Fruit fly (Drosophila melanogaster) whole organism, embryonic: ENCODE results near the gene Cyp311a1.

Experiments
- Antp ChIP-seq: fragments of 200-800 bp; sonication (Bioruptor generic); optimal IDR thresholded peaks from 3 replicates; lab custom pipeline; 2016; ENCODE audit warnings: missing biosample characterization, missing genetic modification characterization
- B-H1 ChIP-seq: fragments of 200-800 bp; sonication (Bioruptor generic); IDR thresholded peaks from 3 replicates; pipeline ENCODE4 v1.3.6; 2022; ENCODE audit warnings: missing biosample characterization, missing genetic modification characterization
- Bgb ChIP-seq: fragments of 200-800 bp; sonication (Bioruptor generic); IDR thresholded peaks from 2 replicates; pipeline ENCODE4 v1.3.6; 2022; ENCODE audit warnings: missing biosample characterization, missing genetic modification characterization; ENCODE audit not compliant: partially characterized antibody
- Bteb2 ChIP-seq: fragments of 200-800 bp; sonication (Bioruptor generic); optimal IDR thresholded peaks from 2 replicates; lab custom pipeline; 2016; ENCODE audit warnings: missing biosample characterization, missing genetic modification characterization
- CG1024 ChIP-seq: fragments of 200-800 bp; sonication (Bioruptor generic); IDR thresholded peaks from 2 replicates; pipeline ENCODE4 v1.3.6; 2022; ENCODE audit warnings: missing biosample characterization, missing genetic modification characterization
- CG10979 ChIP-seq: fragments of 200-800 bp; sonication (Bioruptor generic); optimal IDR thresholded peaks from 2 replicates; lab custom pipeline; 2018; ENCODE audit warnings: missing biosample characterization, mild to moderate bottlenecking, missing genetic modification characterization, moderate library complexity
- CG12104 ChIP-seq: fragments of 200-800 bp; sonication (Bioruptor generic); optimal IDR thresholded peaks from 3 replicates; lab custom pipeline; 2016; ENCODE audit warnings: missing biosample characterization, missing genetic modification characterization
- CG12219 ChIP-seq: fragments of 200-800 bp; sonication (Bioruptor generic); optimal IDR thresholded peaks from 3 replicates; lab custom pipeline; 2018; ENCODE audit warnings: missing biosample characterization, mild to moderate bottlenecking, missing genetic modification characterization
- CG13287 ChIP-seq: fragments of 200-800 bp; sonication (Bioruptor generic); IDR thresholded peaks from 2 replicates; pipeline ENCODE4 v1.3.6; 2022; ENCODE audit warnings: missing biosample characterization, missing genetic modification characterization; ENCODE audit not compliant: partially characterized antibody
- CG16813 ChIP-seq: fragments of 200-800 bp; sonication (Bioruptor generic); IDR thresholded peaks from 3 replicates; pipeline ENCODE4 v1.3.6; 2022; ENCODE audit warnings: missing biosample characterization, missing genetic modification characterization; ENCODE audit not compliant: partially characterized antibody
- CG17568 ChIP-seq: fragments of 200-800 bp; sonication (Bioruptor generic); optimal IDR thresholded peaks from 2 replicates; lab custom pipeline; 2018; ENCODE audit warnings: missing biosample characterization, mild to moderate bottlenecking, missing genetic modification characterization, moderate library complexity
- CG17612 ChIP-seq: fragments of 200-800 bp; sonication (Bioruptor generic); IDR thresholded peaks from 2 replicates; pipeline ENCODE4 v1.3.6; 2022; ENCODE audit warnings: missing biosample characterization, missing genetic modification characterization
- CG30020 ChIP-seq: fragments of 200-800 bp; optimal IDR thresholded peaks from 2 replicates; lab custom pipeline; 2019; ENCODE audit warnings: missing biosample characterization, mild to moderate bottlenecking, missing genetic modification characterization, moderate library complexity
- CG33213 ChIP-seq: fragments of 200-800 bp; sonication (Bioruptor generic); optimal IDR thresholded peaks from 3 replicates; lab custom pipeline; 2016; ENCODE audit warnings: missing biosample characterization, missing genetic modification characterization
- CG3838 ChIP-seq: fragments of 200-800 bp; sonication (Bioruptor generic); optimal IDR thresholded peaks from 3 replicates; lab custom pipeline; 2016; ENCODE audit warnings: missing biosample characterization, missing genetic modification characterization
- CG6272 ChIP-seq: fragments of 200-800 bp; sonication (Bioruptor generic); IDR thresholded peaks from 2 replicates; pipeline ENCODE4 v1.3.6; 2022; ENCODE audit warnings: missing biosample characterization, missing genetic modification characterization
- CG7745 ChIP-seq: fragments of 200-800 bp; sonication (Bioruptor generic); optimal IDR thresholded peaks from 2 replicates; lab custom pipeline; 2018; ENCODE audit warnings: missing biosample characterization, mild to moderate bottlenecking, missing genetic modification characterization, moderate library complexity
- CG8290 ChIP-seq, 3 experiments: fragments of 200-800 bp; sonication (Bioruptor generic); optimal IDR thresholded peaks; 2 replicates each; lab custom pipeline; 2016 to 2019; ENCODE audit warnings: missing biosample characterization in 3 of 3, missing genetic modification characterization in 3 of 3, mild to moderate bottlenecking in 2 of 3, moderate library complexity in 1 of 3
- CG8924 ChIP-seq: fragments of 200-800 bp; optimal IDR thresholded peaks from 3 replicates; lab custom pipeline; 2019; ENCODE audit warnings: missing biosample characterization, mild to moderate bottlenecking, missing genetic modification characterization, moderate library complexity
- CTCF ChIP-seq: fragments of 200-800 bp; sonication (Bioruptor generic); optimal IDR thresholded peaks from 2 replicates; lab custom pipeline; 2017; ENCODE audit warnings: missing biosample characterization, mild to moderate bottlenecking, missing genetic modification characterization, moderate library complexity
- Dll ChIP-seq: fragments of 200-800 bp; sonication (Bioruptor generic); IDR thresholded peaks from 4 replicates; pipeline ENCODE4 v1.3.6; 2022; ENCODE audit warnings: missing biosample characterization, missing genetic modification characterization; ENCODE audit not compliant: partially characterized antibody
- Dref ChIP-seq: fragments of 200-800 bp; sonication (Bioruptor generic); IDR thresholded peaks from 2 replicates; pipeline ENCODE4 v1.3.6; 2022; ENCODE audit warnings: missing biosample characterization, missing genetic modification characterization
- HLH4C ChIP-seq: fragments of 200-800 bp; sonication (Bioruptor generic); IDR thresholded peaks from 3 replicates; pipeline ENCODE4 v1.3.6; 2022; ENCODE audit warnings: missing biosample characterization, missing genetic modification characterization; ENCODE audit not compliant: partially characterized antibody
- Mrtf ChIP-seq: fragments of 200-800 bp; sonication (Bioruptor generic); IDR thresholded peaks from 3 replicates; pipeline ENCODE4 v1.3.6; 2022; ENCODE audit warnings: missing biosample characterization, missing genetic modification characterization
- NK7.1 ChIP-seq: fragments of 200-800 bp; sonication (Bioruptor generic); optimal IDR thresholded peaks from 3 replicates; lab custom pipeline; 2016; ENCODE audit warnings: missing biosample characterization, missing genetic modification characterization
- PHDP ChIP-seq: fragments of 200-800 bp; sonication (Bioruptor generic); optimal IDR thresholded peaks from 3 replicates; lab custom pipeline; 2018; ENCODE audit warnings: missing biosample characterization, mild to moderate bottlenecking, missing genetic modification characterization, moderate library complexity
- Scr ChIP-seq: fragments of 200-800 bp; sonication (Bioruptor generic); IDR thresholded peaks from 2 replicates; pipeline ENCODE4 v1.3.6; 2022; ENCODE audit warnings: missing biosample characterization, missing genetic modification characterization; ENCODE audit not compliant: partially characterized antibody
- Sox102F ChIP-seq: fragments of 200-800 bp; sonication (Bioruptor generic); optimal IDR thresholded peaks from 2 replicates; lab custom pipeline; 2018; ENCODE audit warnings: missing biosample characterization, mild to moderate bottlenecking, missing genetic modification characterization, moderate library complexity
- ase ChIP-seq: fragments of 200-800 bp; sonication (Bioruptor generic); IDR thresholded peaks from 3 replicates; pipeline ENCODE4 v1.3.6; 2022; ENCODE audit warnings: missing biosample characterization, missing genetic modification characterization
- bsh ChIP-seq, 2 experiments: fragments of 200-800 bp; sonication (Bioruptor generic); optimal IDR thresholded peaks; 2 replicates each; lab custom pipeline; 2017 to 2018; ENCODE audit warnings: mild to moderate bottlenecking in 2 of 2, missing biosample characterization in 2 of 2, missing genetic modification characterization in 2 of 2, moderate library complexity in 1 of 2
- chinmo ChIP-seq: fragments of 200-800 bp; sonication (Bioruptor generic); IDR thresholded peaks from 4 replicates; pipeline ENCODE4 v1.3.6; 2022; ENCODE audit warnings: missing biosample characterization, missing genetic modification characterization; ENCODE audit not compliant: partially characterized antibody
- disco-r ChIP-seq: fragments of 200-800 bp; sonication (Bioruptor generic); optimal IDR thresholded peaks from 2 replicates; lab custom pipeline; 2016; ENCODE audit warnings: missing biosample characterization, missing genetic modification characterization
- fd102C ChIP-seq: fragments of 200-800 bp; sonication (Bioruptor generic); optimal IDR thresholded peaks from 2 replicates; lab custom pipeline; 2018; ENCODE audit warnings: missing biosample characterization, mild to moderate bottlenecking, missing genetic modification characterization, moderate library complexity
- gem ChIP-seq: fragments of 200-800 bp; sonication (Bioruptor generic); optimal IDR thresholded peaks from 2 replicates; lab custom pipeline; 2019; ENCODE audit warnings: missing biosample characterization, mild to moderate bottlenecking, missing genetic modification characterization, moderate library complexity
- hb ChIP-seq: fragments of 200-800 bp; sonication (Bioruptor generic); IDR thresholded peaks from 3 replicates; pipeline ENCODE4 v1.3.6; 2022; ENCODE audit warnings: missing biosample characterization, missing genetic modification characterization; ENCODE audit not compliant: partially characterized antibody
- lola ChIP-seq, 3 experiments: fragments of >200 bp in 2 of 3; fragments of 200-800 bp in 1 of 3; sonication (Bioruptor generic) in 1 of 3; optimal IDR thresholded peaks; 2 replicates each; lab custom pipeline; 2017 to 2019; ENCODE audit warnings: missing biosample characterization in 3 of 3, missing genetic modification characterization in 3 of 3, mild to moderate bottlenecking in 1 of 3, moderate library complexity in 1 of 3
- nerfin-2 ChIP-seq: fragments of 200-800 bp; sonication (Bioruptor generic); IDR thresholded peaks from 2 replicates; pipeline ENCODE4 v1.3.6; 2022; ENCODE audit warnings: missing biosample characterization, missing genetic modification characterization; ENCODE audit not compliant: partially characterized antibody
- pho ChIP-seq: fragments of 200-800 bp; sonication (Bioruptor generic); optimal IDR thresholded peaks from 2 replicates; lab custom pipeline; 2016; ENCODE audit warnings: missing biosample characterization, missing genetic modification characterization
- run ChIP-seq: fragments of 200-800 bp; sonication (Bioruptor generic); optimal IDR thresholded peaks from 3 replicates; lab custom pipeline; 2018; ENCODE audit warnings: missing biosample characterization, mild to moderate bottlenecking, missing genetic modification characterization
- seq ChIP-seq: fragments of 200-800 bp; sonication (Bioruptor generic); IDR thresholded peaks from 2 replicates; pipeline ENCODE4 v1.3.6; 2022; ENCODE audit warnings: missing biosample characterization, missing genetic modification characterization
- sna ChIP-seq: fragments of 200-800 bp; sonication (Bioruptor generic); IDR thresholded peaks from 2 replicates; pipeline ENCODE4 v1.3.6; 2022; ENCODE audit warnings: missing biosample characterization, missing genetic modification characterization; ENCODE audit not compliant: partially characterized antibody
- ssp ChIP-seq: fragments of 200-800 bp; sonication (Bioruptor generic); IDR thresholded peaks from 2 replicates; pipeline ENCODE4 v1.3.6; 2022; ENCODE audit warnings: missing biosample characterization, missing genetic modification characterization
- sug ChIP-seq: fragments of 200-800 bp; optimal IDR thresholded peaks from 2 replicates; lab custom pipeline; 2019; ENCODE audit warnings: missing biosample characterization, mild to moderate bottlenecking, missing genetic modification characterization, moderate library complexity
- usp ChIP-seq: fragments of >200 bp; optimal IDR thresholded peaks from 2 replicates; lab custom pipeline; 2017; ENCODE audit warnings: missing biosample characterization, missing genetic modification characterization
- zen ChIP-seq: fragments of 200-800 bp; sonication (Bioruptor generic); optimal IDR thresholded peaks from 3 replicates; lab custom pipeline; 2018; ENCODE audit warnings: missing biosample characterization, mild to moderate bottlenecking, missing genetic modification characterization, moderate library complexity

Cyp311a1 gene

DNA sequence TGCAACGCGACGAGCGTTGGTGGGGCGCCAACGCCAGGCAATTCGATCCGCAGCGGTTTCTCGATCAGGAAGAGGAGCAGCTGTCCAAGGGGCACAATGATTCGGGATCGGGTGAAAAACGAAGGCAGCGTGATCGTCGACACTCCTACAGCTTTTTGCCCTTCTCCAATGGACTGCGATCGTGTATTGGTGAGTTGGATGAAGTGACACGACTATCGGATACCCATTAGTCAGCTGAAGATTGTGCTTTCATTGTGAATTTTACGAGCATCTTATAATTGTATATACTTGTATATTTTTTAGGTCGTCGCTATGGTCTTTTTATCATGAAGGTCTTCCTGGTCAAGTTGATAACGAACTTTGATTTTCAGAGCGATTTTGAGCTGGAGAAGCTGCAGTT lies 3.4 kb upstream of the Cyp311a1 start (continued):
- TF ChIP-seq chinmo (GFP tag; lab: Robert Waterston, UW) (no peak), Dll (GFP tag; lab: Robert Waterston, UW) (0 out of 4 replicates have a peak, but pooled peaks have one; percentile 22), HLH4C (peak; percentile 73), fd102C (no peak), usp (GFP tag; lab: Kevin White, UChicago) (no peak), CG16813 (peak; percentile 42; the same call in 2 of the 3 replicates), Dref (GFP tag; lab: Robert Waterston, UW) (no peak), CG10979 (tag; lab: Kevin White, UChicago) (no peak), lola (GFP tag; optimal IDR thresholded peaks at IDR 0.05; lab: Kevin White, UChicago) (no peak), Antp (GFP tag; lab: Kevin White, UChicago) (no peak), Bgb (GFP tag; lab: Robert Waterston, UW) (0 out of 2 replicates have a peak, but pooled peaks have one; percentile 28), CG17568 (GFP tag; lab: Kevin White, UChicago) (no peak), gem (tag; lab: Kevin White, UChicago) (no peak), nerfin-2 (GFP tag; lab: Robert Waterston, UW) (peak; percentile 62), Scr (GFP tag; lab: Robert Waterston, UW) (0 out of 2 replicates have a peak, but pooled peaks have one; percentile 24), NK7.1 (GFP tag; lab: Kevin White, UChicago) (no peak), Bteb2 (GFP tag; lab: Kevin White, UChicago) (no peak), Sox102F (GFP tag; lab: Kevin White, UChicago) (no peak), CTCF (GFP tag; lab: Kevin White, UChicago) (no peak)

DNA sequence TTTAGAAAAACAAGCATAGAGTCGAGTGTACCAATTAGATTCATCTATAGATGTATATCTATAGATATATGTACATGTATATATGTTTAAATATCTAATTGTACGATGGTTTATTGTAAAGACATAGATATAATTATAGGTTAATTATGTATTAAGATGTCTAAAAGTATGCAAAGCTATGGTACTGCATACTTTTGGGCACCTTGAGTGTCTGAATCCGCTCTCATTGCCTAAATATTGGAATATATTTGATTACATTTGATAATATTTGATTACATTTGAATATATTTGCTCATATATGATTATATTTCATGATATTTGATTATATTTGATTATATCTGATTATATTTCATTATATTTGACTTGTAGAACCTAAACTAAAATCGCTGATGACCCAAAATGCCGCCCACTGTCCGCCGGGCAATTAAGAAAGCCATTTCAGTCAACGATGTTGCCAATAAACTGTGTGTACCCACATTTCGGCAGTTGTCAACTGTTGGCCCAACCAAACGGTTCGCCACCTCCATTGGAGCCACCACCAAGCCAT lies 944 bp upstream of the Cyp311a1 start, which contains the start of gene Cyp318a1:
Gene Cyp318a1 (plus strand): TSS at position 497 of the 547 bp plus-strand sequence.
- TF ChIP-seq disco-r (GFP tag; lab: Kevin White, UChicago), result no peak
- TF ChIP-seq CG17612 (GFP tag; lab: Robert Waterston, UW), result peak; percentile 65; the same call in 1 of the 2 replicates
- no peak for TF ChIP-seq pho (GFP tag; lab: Kevin White, UChicago)
- peak; percentile 78 for TF ChIP-seq CG8290 (GFP tag; optimal IDR thresholded peaks at IDR 0.05; lab: Kevin White, UChicago)
- peak in 1 of 2 experiments; percentile 84 for TF ChIP-seq CG8290 (tag; optimal IDR thresholded peaks at IDR 0.05; lab: Kevin White, UChicago)
- TF ChIP-seq ase, result no peak
- no peak for TF ChIP-seq CG33213 (GFP tag; lab: Kevin White, UChicago)
- TF ChIP-seq run (tag; lab: Kevin White, UChicago), result no peak
- no peak for TF ChIP-seq B-H1
- no peak for TF ChIP-seq CG12104

DNA sequence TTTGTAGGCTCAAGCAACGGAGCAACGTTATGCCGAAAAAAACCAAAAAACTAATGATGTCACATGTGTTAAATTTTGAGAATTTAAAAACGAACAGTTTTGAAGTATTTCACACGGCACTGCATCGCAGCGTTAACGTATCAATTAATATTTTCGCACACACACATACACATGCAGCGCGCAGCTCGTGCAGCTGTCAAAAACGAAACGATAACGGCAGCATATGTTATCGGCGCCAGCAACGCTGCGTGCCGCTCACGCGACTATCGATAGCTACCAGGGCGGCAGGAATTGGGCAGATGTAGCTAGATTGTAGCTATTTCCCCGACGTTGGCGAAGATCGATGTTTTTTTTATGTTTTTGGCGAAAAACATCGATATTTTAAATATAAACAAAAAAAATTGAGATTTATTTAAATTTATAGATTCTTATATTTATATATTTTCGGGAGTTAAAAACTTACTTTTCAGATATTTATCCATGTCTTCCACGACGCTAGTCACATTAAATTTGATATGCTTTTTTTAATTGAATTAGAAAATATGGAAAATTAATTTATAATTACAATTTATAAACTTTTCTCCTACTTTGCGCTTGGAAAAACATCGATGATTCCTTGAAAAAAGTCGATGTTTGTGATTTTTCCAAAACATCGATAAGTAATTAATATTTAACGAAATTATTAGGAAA lies 2.3 kb downstream of the Cyp311a1 start, which contains the start of gene Usp7:
Gene Usp7 (minus strand): TSS at position 208 of the 690 bp plus-strand sequence.
- TF ChIP-seq NK7.1 (GFP tag; lab: Kevin White, UChicago) (no peak), sug (tag; lab: Kevin White, UChicago) (peak; percentile 13), zen (tag; lab: Kevin White, UChicago) (peak; percentile 50), CG6272 (GFP tag; lab: Robert Waterston, UW) (peak; percentile 43; the same call in 1 of the 2 replicates), CG12219 (GFP tag; lab: Kevin White, UChicago) (no peak), CG30020 (tag; lab: Kevin White, UChicago) (peak; percentile 91), CG13287 (GFP tag; lab: Robert Waterston, UW) (peak; percentile 95), hb (peak; percentile 93), Dref (GFP tag; lab: Robert Waterston, UW) (peak; percentile 98), CG7745 (tag; lab: Kevin White, UChicago) (no peak), sna (GFP tag; lab: Robert Waterston, UW) (peak; percentile 79), bsh (GFP tag; optimal IDR thresholded peaks at IDR 0.05; lab: Kevin White, UChicago) (no peak), Mrtf (GFP tag; lab: Robert Waterston, UW) (no peak), ssp (GFP tag; lab: Robert Waterston, UW) (peak; percentile 94), CG3838 (GFP tag; lab: Kevin White, UChicago) (no peak), CG8924 (tag; lab: Kevin White, UChicago) (peak; percentile 29), CG1024 (GFP tag; lab: Robert Waterston, UW) (0 out of 2 replicates have a peak, but pooled peaks have one; percentile 13), seq (no peak), PHDP (tag; lab: Kevin White, UChicago) (no peak)
